Worm (Caenorhabditis elegans) whole organism, young adult: ENCODE data around the gene Y53G8AM.4.
A peak's percentile ranks its signal among the peaks of the same experiment; 100 is the strongest.

Source experiments
- B0261.1 ChIP-seq: sonication (generic microtip); optimal IDR thresholded peaks from 2 replicates; lab custom pipeline; 2016; ENCODE audit warnings: mild to moderate bottlenecking, missing genetic modification characterization, moderate library complexity, missing compliant biosample characterization
- B0336.3 ChIP-seq: fragments of 200-800 bp; sonication (Bioruptor generic); IDR thresholded peaks from 2 replicates; pipeline ENCODE4 v1.3.6; 2022; ENCODE audit warnings: missing genetic modification characterization, missing compliant biosample characterization
- C06A6.2 ChIP-seq: fragments of 200-800 bp; sonication (Bioruptor generic); conservative IDR thresholded peaks from 2 replicates; pipeline ENCODE4 v1.3.6; 2022; ENCODE audit warnings: missing genetic modification characterization, missing compliant biosample characterization
- C17E4.6 ChIP-seq: fragments of 200-800 bp; sonication (Bioruptor generic); IDR thresholded peaks from 2 replicates; pipeline ENCODE4 v1.3.6; 2022; ENCODE audit warnings: missing genetic modification reagents, missing genetic modification characterization, missing compliant biosample characterization
- F23B12.7 ChIP-seq: sonication (generic microtip); optimal IDR thresholded peaks from 2 replicates; lab custom pipeline; 2017; ENCODE audit warnings: missing genetic modification characterization, mild to moderate bottlenecking, missing compliant biosample characterization, antibody characterized with exemption, moderate library complexity; ENCODE audit not compliant: insufficient read depth
- F33H1.4 ChIP-seq: fragments of 200-800 bp; sonication (Bioruptor generic); IDR thresholded peaks from 2 replicates; pipeline ENCODE4 v1.3.6; 2022; ENCODE audit warnings: missing genetic modification reagents, missing genetic modification characterization, missing compliant biosample characterization
- F52B5.7 ChIP-seq: sonication (generic microtip); optimal IDR thresholded peaks from 2 replicates; lab custom pipeline; 2016; ENCODE audit warnings: mild to moderate bottlenecking, missing genetic modification characterization, missing compliant biosample characterization
- T07F8.4 ChIP-seq: sonication (generic microtip); optimal IDR thresholded peaks from 2 replicates; lab custom pipeline; 2016; ENCODE audit warnings: mild to moderate bottlenecking, missing genetic modification characterization, moderate library complexity, missing compliant biosample characterization
- T26A5.8 ChIP-seq: sonication (generic microtip); optimal IDR thresholded peaks from 2 replicates; lab custom pipeline; 2016; ENCODE audit warnings: missing genetic modification characterization, missing compliant biosample characterization
- Y79H2A.3 ChIP-seq: fragments of 200-800 bp; sonication (Bioruptor generic); conservative IDR thresholded peaks from 2 replicates; pipeline ENCODE4 v1.3.6; 2022; ENCODE audit warnings: missing genetic modification reagents, missing genetic modification characterization, missing compliant biosample characterization
- Y95B8A.8 ChIP-seq: fragments of 200-800 bp; sonication (Bioruptor generic); IDR thresholded peaks from 2 replicates; pipeline ENCODE4 v1.3.6; 2022; ENCODE audit warnings: missing genetic modification reagents, missing genetic modification characterization, missing compliant biosample characterization
- attf-5 ChIP-seq: fragments of 200-800 bp; sonication (Bioruptor generic); optimal IDR thresholded peaks from 2 replicates; lab custom pipeline; 2018; ENCODE audit warnings: mild to moderate bottlenecking, missing genetic modification characterization, missing compliant biosample characterization
- ccch-3 ChIP-seq: fragments of 200-800 bp; sonication (Bioruptor generic); optimal IDR thresholded peaks from 2 replicates; lab custom pipeline; 2018; ENCODE audit warnings: mild to moderate bottlenecking, missing genetic modification characterization, missing compliant biosample characterization
- die-1 ChIP-seq: sonication (generic microtip); optimal IDR thresholded peaks from 2 replicates; lab custom pipeline; 2016; ENCODE audit warnings: missing genotype, mild to moderate bottlenecking, missing genetic modification characterization, missing compliant biosample characterization
- efl-1 ChIP-seq: fragments of 150-350 bp; optimal IDR thresholded peaks from 2 replicates; lab custom pipeline; 2014; ENCODE audit warnings: missing biosample characterization, missing genetic modification reagents, missing genetic modification characterization
- egl-44 ChIP-seq: fragments of 200-800 bp; sonication (Bioruptor generic); IDR thresholded peaks from 2 replicates; pipeline ENCODE4 v1.3.6; 2022; ENCODE audit warnings: missing genetic modification reagents, missing genetic modification characterization, missing compliant biosample characterization
- hrde-1 ChIP-seq: sonication (generic microtip); optimal IDR thresholded peaks from 2 replicates; lab custom pipeline; 2016; ENCODE audit warnings: missing genetic modification characterization, mild to moderate bottlenecking, missing compliant biosample characterization, moderate library complexity, missing genotype, missing genetic modification reagents, borderline replicate concordance
- lin-35 ChIP-seq, 3 experiments: fragments of 150-350 bp in 2 of 3; sonication (generic microtip) in 1 of 3; optimal IDR thresholded peaks; 2 replicates each; lab custom pipeline; 2014 to 2018; ENCODE audit warnings: missing biosample characterization in 3 of 3, missing genetic modification characterization in 3 of 3, missing genetic modification reagents in 3 of 3
- lsl-1 ChIP-seq: fragments of 200-800 bp; sonication (Bioruptor generic); optimal IDR thresholded peaks from 2 replicates; lab custom pipeline; 2018; ENCODE audit warnings: mild to moderate bottlenecking, missing genetic modification characterization, moderate library complexity, missing compliant biosample characterization
- lsy-27 ChIP-seq: sonication (generic microtip); optimal IDR thresholded peaks from 2 replicates; lab custom pipeline; 2017; ENCODE audit warnings: missing genetic modification characterization, mild to moderate bottlenecking, missing compliant biosample characterization, antibody characterized with exemption, missing genotype, borderline replicate concordance; ENCODE audit not compliant: insufficient read depth
- madf-3 ChIP-seq: fragments of 200-800 bp; sonication (Bioruptor generic); IDR thresholded peaks from 2 replicates; pipeline ENCODE4 v1.3.6; 2022; ENCODE audit warnings: missing genetic modification reagents, missing genetic modification characterization, missing compliant biosample characterization
- mcd-1 ChIP-seq: fragments of 200-800 bp; sonication (Bioruptor generic); IDR thresholded peaks from 2 replicates; pipeline ENCODE4 v1.3.6; 2022; ENCODE audit warnings: missing genetic modification reagents, missing genetic modification characterization, missing compliant biosample characterization
- mxl-1 ChIP-seq: sonication (generic microtip); optimal IDR thresholded peaks from 2 replicates; lab custom pipeline; 2016; ENCODE audit warnings: missing genetic modification characterization, missing compliant biosample characterization
- nfya-1 ChIP-seq: sonication (generic microtip); optimal IDR thresholded peaks from 2 replicates; lab custom pipeline; 2017; ENCODE audit warnings: antibody characterized with exemption, missing compliant biosample characterization, missing genetic modification characterization, borderline replicate concordance; ENCODE audit not compliant: insufficient read depth
- nhr-27 ChIP-seq: fragments of 200-800 bp; sonication (Bioruptor generic); optimal IDR thresholded peaks from 2 replicates; lab custom pipeline; 2018; ENCODE audit warnings: mild to moderate bottlenecking, missing genetic modification characterization, moderate library complexity, missing compliant biosample characterization
- pha-4 ChIP-seq: fragments of 150-350 bp; sonication (generic microtip); optimal IDR thresholded peaks from 2 replicates; lab custom pipeline; 2014; ENCODE audit warnings: missing biosample characterization, missing genetic modification reagents, missing genetic modification characterization
- rcor-1 ChIP-seq: fragments of 200-800 bp; sonication (Bioruptor generic); IDR thresholded peaks from 2 replicates; pipeline ENCODE4 v1.3.6; 2022; ENCODE audit warnings: missing genetic modification reagents, missing genetic modification characterization, missing compliant biosample characterization
- repo-1 ChIP-seq: sonication (generic microtip); optimal IDR thresholded peaks from 2 replicates; lab custom pipeline; 2017; ENCODE audit warnings: mild to moderate bottlenecking, missing genetic modification characterization, missing compliant biosample characterization
- snpc-4 ChIP-seq, 5 experiments: fragments of 150-350 bp in 1 of 5; sonication (generic microtip) in 4 of 5; optimal IDR thresholded peaks; 2 replicates each; lab custom pipeline; 2014 to 2018; ENCODE audit warnings: missing genetic modification characterization in 5 of 5, missing biosample characterization in 3 of 5, antibody characterized with exemption in 2 of 5, mild to moderate bottlenecking in 2 of 5, missing compliant biosample characterization in 2 of 5, missing genotype in 2 of 5, moderate library complexity in 2 of 5, missing genetic modification reagents in 1 of 5
- xnd-1 ChIP-seq: sonication (generic microtip); optimal IDR thresholded peaks from 2 replicates; lab custom pipeline; 2016; ENCODE audit warnings: missing genotype, missing genetic modification reagents, missing genetic modification characterization, missing compliant biosample characterization
- zfh-2 ChIP-seq: fragments of 200-800 bp; sonication (Bioruptor generic); conservative IDR thresholded peaks from 2 replicates; pipeline ENCODE4 v1.3.6; 2022; ENCODE audit warnings: missing genetic modification reagents, missing genetic modification characterization, missing compliant biosample characterization
- ztf-25 ChIP-seq: fragments of 200-800 bp; sonication (Bioruptor generic); IDR thresholded peaks from 2 replicates; pipeline ENCODE4 v1.3.6; 2022; ENCODE audit warnings: missing genetic modification reagents, missing genetic modification characterization, missing compliant biosample characterization
- ztf-28 ChIP-seq: fragments of 200-800 bp; sonication (Bioruptor generic); IDR thresholded peaks from 2 replicates; pipeline ENCODE4 v1.3.6; 2022; ENCODE audit warnings: missing genetic modification reagents, missing genetic modification characterization, missing compliant biosample characterization

The Y53G8AM.4 gene

ce11 chrIII:3248307-3249037 lies 7.0 kb downstream of the Y53G8AM.4 start, which contains the start of gene nduf-9:
nduf-9 (minus strand) TSS chrIII:3248575.
- TF ChIP-seq T07F8.4 (tag; lab: Kevin White, UChicago) (no peak), lsl-1 (peak; percentile 71), repo-1 (tag; lab: Kevin White, UChicago) (no peak), lin-35 (GFP tag; optimal IDR thresholded peaks at IDR 0.05; lab: Kevin White, UChicago) (peak in 1 of 3 experiments; percentile 38), B0336.3 (GFP tag; lab: Robert Waterston, UW) (no peak), rcor-1 (GFP tag; lab: Robert Waterston, UW) (0 out of 2 replicates have a peak, but pooled peaks have one; percentile 9), F33H1.4 (GFP tag; lab: Robert Waterston, UW) (peak; percentile 37), snpc-4 (GFP tag; optimal IDR thresholded peaks at IDR 0.05; lab: Kevin White, UChicago) (no peak), snpc-4 (tag; optimal IDR thresholded peaks at IDR 0.05; lab: Kevin White, UChicago) (peak in 1 of 4 experiments; percentile 27), xnd-1 (tag; lab: Kevin White, UChicago) (no peak), zfh-2 (GFP tag; lab: Robert Waterston, UW) (peak; percentile 56; the same call in 1 of the 2 replicates), die-1 (tag; lab: Kevin White, UChicago) (no peak), F23B12.7 (peak; percentile 33), B0261.1 (tag; lab: Kevin White, UChicago) (no peak), hrde-1 (tag; lab: Kevin White, UChicago) (no peak), egl-44 (GFP tag; lab: Robert Waterston, UW) (no peak), attf-5 (GFP tag; lab: Kevin White, UChicago) (no peak), ztf-28 (GFP tag; lab: Robert Waterston, UW) (0 out of 2 replicates have a peak, but pooled peaks have one; percentile 8), mcd-1 (GFP tag; lab: Robert Waterston, UW) (peak; percentile 52)

DNA sequence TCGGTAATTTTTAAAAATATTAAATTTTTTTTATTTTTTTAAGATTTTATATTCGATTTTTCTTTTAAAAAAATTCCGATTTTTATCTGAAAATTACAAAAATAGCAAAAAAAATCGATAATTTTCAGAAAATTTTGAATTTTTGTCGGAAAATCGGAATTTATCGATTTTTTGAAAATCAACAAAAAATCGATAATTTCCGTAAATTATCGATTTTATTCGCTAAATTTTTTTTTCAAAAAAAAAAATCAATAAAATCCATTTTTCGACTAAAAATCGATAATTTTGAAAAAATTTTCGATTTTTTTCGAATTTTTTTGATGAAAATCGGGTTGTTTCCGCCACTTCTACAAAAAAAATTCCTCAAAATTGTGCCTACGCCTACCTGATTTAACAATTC lies 13.1 kb downstream of the Y53G8AM.4 start:
- TF ChIP-seq F52B5.7 (no peak), Y79H2A.3 (GFP tag; lab: Robert Waterston, UW) (no peak), C06A6.2 (GFP tag; lab: Robert Waterston, UW) (no peak), ccch-3 (GFP tag; lab: Kevin White, UChicago) (no peak), madf-3 (GFP tag; lab: Robert Waterston, UW) (no peak), C17E4.6 (no peak), nfya-1 (tag; lab: Kevin White, UChicago) (no peak), efl-1 (GFP tag; lab: Kevin White, UChicago) (no peak), B0336.3 (GFP tag; lab: Robert Waterston, UW) (no peak), T26A5.8 (tag; lab: Kevin White, UChicago) (no peak), Y95B8A.8 (GFP tag; lab: Robert Waterston, UW) (no peak), egl-44 (GFP tag; lab: Robert Waterston, UW) (no peak)

DNA sequence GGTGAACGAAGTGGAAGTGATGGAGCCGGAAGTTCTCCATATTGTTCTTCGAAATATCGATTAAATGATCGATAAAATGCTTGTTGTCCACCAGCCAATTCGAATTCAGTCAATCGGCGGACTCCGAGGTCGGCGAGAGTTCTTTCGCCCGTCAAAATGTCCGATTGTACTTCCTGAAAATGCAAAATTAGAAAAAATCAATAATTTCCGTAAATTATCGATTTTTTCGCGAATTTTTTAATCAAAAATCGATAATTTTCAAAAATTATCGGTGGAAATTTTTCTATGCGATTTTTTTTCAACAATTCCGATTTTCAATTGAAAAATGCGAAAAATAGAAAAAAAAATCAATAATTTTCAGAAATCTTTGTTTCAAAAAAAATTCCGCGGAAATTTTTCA lies 13.5 kb downstream of the Y53G8AM.4 start:
- TF ChIP-seq lsl-1 (no peak), C06A6.2 (GFP tag; lab: Robert Waterston, UW) (no peak), ztf-25 (GFP tag; lab: Robert Waterston, UW) (no peak), mxl-1 (tag; lab: Kevin White, UChicago) (no peak), rcor-1 (GFP tag; lab: Robert Waterston, UW) (no peak), pha-4 (no peak), F33H1.4 (GFP tag; lab: Robert Waterston, UW) (no peak), lsy-27 (tag; lab: Kevin White, UChicago) (no peak), nhr-27 (tag; lab: Kevin White, UChicago) (no peak)
- TF ChIP-seq, all 124 proteins: peak for 0
